Worm (Caenorhabditis elegans) whole organism, mixed stage, embryonic: ENCODE data around the gene K09A11.1.

Experiments used
- M03D4.4 ChIP-seq: sonication (generic microtip); optimal IDR thresholded peaks from 2 replicates; lab custom pipeline; 2017; ENCODE audit warnings: mild to moderate bottlenecking, missing genetic modification characterization, missing compliant biosample characterization
- bed-3 ChIP-seq: fragments of 200-800 bp; sonication (Bioruptor generic); optimal IDR thresholded peaks from 3 replicates; lab custom pipeline; 2018; ENCODE audit warnings: mild to moderate bottlenecking, missing genetic modification characterization, moderate library complexity, missing compliant biosample characterization
- ceh-39 ChIP-seq: fragments of 150-350 bp; optimal IDR thresholded peaks from 2 replicates; lab custom pipeline; 2014; ENCODE audit warnings: missing biosample characterization, missing genetic modification characterization
- ceh-43 ChIP-seq: fragments of 200-800 bp; sonication (Bioruptor generic); optimal IDR thresholded peaks from 2 replicates; lab custom pipeline; 2018; ENCODE audit warnings: mild to moderate bottlenecking, missing genetic modification characterization, moderate library complexity, missing compliant biosample characterization
- ceh-83 ChIP-seq: fragments of 200-800 bp; sonication (Bioruptor generic); optimal IDR thresholded peaks from 2 replicates; lab custom pipeline; 2018; ENCODE audit warnings: mild to moderate bottlenecking, missing genetic modification characterization, missing compliant biosample characterization
- ces-1 ChIP-seq: fragments of 150-350 bp; optimal IDR thresholded peaks from 2 replicates; lab custom pipeline; 2014; ENCODE audit warnings: missing biosample characterization, missing genetic modification reagents, missing genetic modification characterization
- elt-3 ChIP-seq: fragments of 150-350 bp; optimal IDR thresholded peaks from 2 replicates; lab custom pipeline; 2014; ENCODE audit warnings: missing biosample characterization, missing genetic modification characterization
- flh-1 ChIP-seq: fragments of 200-800 bp; sonication (Bioruptor generic); optimal IDR thresholded peaks from 2 replicates; lab custom pipeline; 2018; ENCODE audit warnings: mild to moderate bottlenecking, missing genetic modification characterization, moderate library complexity, missing compliant biosample characterization
- hlh-1 ChIP-seq: fragments of 150-350 bp; optimal IDR thresholded peaks from 2 replicates; lab custom pipeline; 2014; ENCODE audit warnings: missing biosample characterization, missing genetic modification reagents, missing genetic modification characterization
- lin-13 ChIP-seq: fragments of 150-350 bp; optimal IDR thresholded peaks from 2 replicates; lab custom pipeline; 2014; ENCODE audit warnings: missing biosample characterization, missing genetic modification characterization
- lin-32 ChIP-seq: fragments of 200-800 bp; sonication (Bioruptor generic); optimal IDR thresholded peaks from 2 replicates; lab custom pipeline; 2018; ENCODE audit warnings: mild to moderate bottlenecking, missing genetic modification characterization, missing compliant biosample characterization
- lsy-2 ChIP-seq: fragments of 150-350 bp; optimal IDR thresholded peaks from 2 replicates; lab custom pipeline; 2014; ENCODE audit warnings: missing biosample characterization, missing genetic modification characterization
- mab-5 ChIP-seq: fragments of 150-350 bp; optimal IDR thresholded peaks from 2 replicates; lab custom pipeline; 2014; ENCODE audit warnings: missing biosample characterization, missing genetic modification characterization
- mep-1 ChIP-seq: fragments of 150-350 bp; optimal IDR thresholded peaks from 2 replicates; lab custom pipeline; 2017; ENCODE audit warnings: missing biosample characterization, missing genetic modification reagents, missing genetic modification characterization, inconsistent platforms
- mls-2 ChIP-seq: sonication (generic microtip); optimal IDR thresholded peaks from 2 replicates; lab custom pipeline; 2016; ENCODE audit warnings: mild to moderate bottlenecking, missing genetic modification characterization, moderate library complexity, missing compliant biosample characterization
- pha-4 ChIP-seq: fragments of 150-350 bp; optimal IDR thresholded peaks from 2 replicates; lab custom pipeline; 2018; ENCODE audit warnings: missing biosample characterization, missing genetic modification reagents, missing genetic modification characterization
- sem-2 ChIP-seq: fragments of 200-800 bp; sonication (Bioruptor generic); optimal IDR thresholded peaks from 2 replicates; lab custom pipeline; 2018; ENCODE audit warnings: mild to moderate bottlenecking, missing genetic modification characterization, missing compliant biosample characterization
- snpc-4 ChIP-seq: fragments of 150-350 bp; optimal IDR thresholded peaks from 2 replicates; lab custom pipeline; 2014; ENCODE audit warnings: missing biosample characterization, missing genetic modification characterization
- sptf-1 ChIP-seq: sonication (generic microtip); optimal IDR thresholded peaks from 2 replicates; lab custom pipeline; 2017; ENCODE audit warnings: mild to moderate bottlenecking, missing genetic modification characterization, moderate library complexity, missing compliant biosample characterization
- unc-120 ChIP-seq: sonication (generic microtip); optimal IDR thresholded peaks from 2 replicates; lab custom pipeline; 2017; ENCODE audit warnings: missing genetic modification characterization, missing compliant biosample characterization; ENCODE audit not compliant: poor library complexity, severe bottlenecking
- unc-62 ChIP-seq: fragments of 150-350 bp; optimal IDR thresholded peaks from 2 replicates; lab custom pipeline; 2014; ENCODE audit warnings: missing biosample characterization, missing genetic modification reagents, missing genetic modification characterization

Gene K09A11.1

ce11 chrX:13308745-13309144 is 46.5 kb downstream of the K09A11.1 start, which contains the start of gene srxa-8:
Gene srxa-8, minus strand, starts transcription at chrX:13308845.
- TF ChIP-seq snpc-4 (tag; lab: Kevin White, UChicago): no peak
- TF ChIP-seq lin-32 (GFP tag; lab: Kevin White, UChicago): no peak
- no peak for TF ChIP-seq mep-1 (tag; lab: Kevin White, UChicago)
- TF ChIP-seq hlh-1 (tag; lab: Kevin White, UChicago): no peak
- no peak for TF ChIP-seq flh-1 (GFP tag; lab: Kevin White, UChicago)

ce11 chrX:13310763-13311162 is 48.5 kb downstream of the K09A11.1 start:
- TF ChIP-seq unc-120: no peak
- TF ChIP-seq flh-1 (GFP tag; lab: Kevin White, UChicago): no peak
- TF ChIP-seq lsy-2 (tag; lab: Kevin White, UChicago): no peak
- TF ChIP-seq ceh-43: no peak
- TF ChIP-seq mab-5 (tag; lab: Kevin White, UChicago): no peak
- no peak for TF ChIP-seq mep-1 (tag; lab: Kevin White, UChicago)
- TF ChIP-seq mls-2 (tag; lab: Kevin White, UChicago): no peak
- no peak for TF ChIP-seq ces-1 (GFP tag; lab: Kevin White, UChicago)

- TF ChIP-seq ceh-39 (no peak), lin-32 (GFP tag; lab: Kevin White, UChicago) (no peak), ceh-83 (GFP tag; lab: Kevin White, UChicago) (no peak), mep-1 (tag; lab: Kevin White, UChicago) (no peak), sem-2 (no peak), unc-62 (no peak), bed-3 (no peak), sptf-1 (tag; lab: Kevin White, UChicago) (no peak), ceh-43 (no peak), ces-1 (GFP tag; lab: Kevin White, UChicago) (no peak), pha-4 (tag; lab: Kevin White, UChicago) (no peak), M03D4.4 (tag; lab: Kevin White, UChicago) (no peak), elt-3 (tag; lab: Kevin White, UChicago) (no peak), lin-13 (tag; lab: Kevin White, UChicago) (no peak)
These were observed 49.5 kb downstream of the K09A11.1 start, which contains the start of gene F46G10.1 for ce11 chrX:13311641-13312423. Gene F46G10.1, minus strand, starts transcription at chrX:13311755.
